Worm (Caenorhabditis elegans) whole organism, L2 larva: ENCODE results near the gene nhr-36.

Experiments used
- ZK546.5 ChIP-seq: sonication (generic microtip); optimal IDR thresholded peaks from 2 replicates; lab custom pipeline; 2017; ENCODE audit warnings: missing biosample characterization, missing genetic modification characterization
- ama-1 ChIP-seq: fragments of 150-350 bp; optimal IDR thresholded peaks from 2 replicates; lab custom pipeline; 2018; ENCODE audit warnings: inconsistent platforms
- blmp-1 ChIP-seq: sonication (generic microtip); optimal IDR thresholded peaks from 2 replicates; lab custom pipeline; 2017; ENCODE audit warnings: missing genetic modification characterization, mild to moderate bottlenecking, missing compliant biosample characterization, antibody characterized with exemption, moderate library complexity; ENCODE audit not compliant: insufficient read depth
- ceh-82 ChIP-seq: fragments of 150-350 bp; optimal IDR thresholded peaks from 2 replicates; lab custom pipeline; 2014; ENCODE audit warnings: missing biosample characterization, missing genetic modification characterization
- egl-27 ChIP-seq: sonication (generic microtip); optimal IDR thresholded peaks from 3 replicates; lab custom pipeline; 2017; ENCODE audit warnings: missing biosample characterization, missing genetic modification reagents, missing genetic modification characterization
- elt-1 ChIP-seq: fragments of 150-350 bp; optimal IDR thresholded peaks from 2 replicates; lab custom pipeline; 2014; ENCODE audit warnings: missing biosample characterization, missing genetic modification characterization
- fos-1 ChIP-seq: fragments of 150-350 bp; optimal IDR thresholded peaks from 2 replicates; lab custom pipeline; 2014; ENCODE audit warnings: missing biosample characterization, missing genetic modification characterization
- nhr-12 ChIP-seq: fragments of 150-350 bp; optimal IDR thresholded peaks from 2 replicates; lab custom pipeline; 2014; ENCODE audit warnings: missing biosample characterization, missing genetic modification characterization
- nhr-237 ChIP-seq: fragments of 150-350 bp; optimal IDR thresholded peaks from 2 replicates; lab custom pipeline; 2014; ENCODE audit warnings: missing biosample characterization, missing genetic modification characterization
- nhr-25 ChIP-seq: fragments of 150-350 bp; sonication (generic microtip); optimal IDR thresholded peaks from 3 replicates; lab custom pipeline; 2014; ENCODE audit warnings: missing biosample characterization, missing genetic modification characterization
- nhr-6 ChIP-seq: fragments of 150-350 bp; optimal IDR thresholded peaks from 2 replicates; lab custom pipeline; 2014; ENCODE audit warnings: missing biosample characterization, missing genetic modification characterization
- skn-1 ChIP-seq: sonication (generic microtip); optimal IDR thresholded peaks from 2 replicates; lab custom pipeline; 2017; ENCODE audit warnings: missing biosample characterization, missing genetic modification characterization
- ztf-11 ChIP-seq: sonication (generic microtip); optimal IDR thresholded peaks from 2 replicates; lab custom pipeline; 2017; ENCODE audit warnings: missing biosample characterization, missing genetic modification characterization

DNA sequence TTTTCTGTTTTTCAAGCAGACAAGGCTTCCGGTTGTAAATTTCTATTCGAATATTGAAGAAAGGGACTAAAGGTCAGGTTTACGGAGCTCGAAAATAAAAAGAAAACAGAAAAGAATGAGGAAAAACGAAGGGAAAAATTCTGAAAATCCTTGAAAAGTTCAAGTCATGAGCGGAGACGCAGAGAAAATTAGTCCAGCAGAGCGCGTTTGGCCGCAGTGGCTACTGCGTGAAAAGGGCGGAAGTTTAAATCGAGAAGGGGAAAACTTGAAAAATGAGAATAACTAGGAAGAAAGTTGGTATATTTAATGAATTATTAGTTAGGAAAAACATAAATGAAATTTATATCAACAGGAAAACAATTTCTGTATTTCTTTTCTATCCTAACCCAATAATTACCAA, 40.9 kb downstream of the nhr-36 start:
- TF ChIP-seq egl-27 (tag; lab: Kevin White, UChicago) (no peak), ztf-11 (no peak), fos-1 (peak; percentile 34), blmp-1 (tag; lab: Kevin White, UChicago) (no peak), nhr-237 (tag; lab: Kevin White, UChicago) (no peak), ceh-82 (tag; lab: Kevin White, UChicago) (no peak), nhr-12 (no peak), skn-1 (tag; lab: Kevin White, UChicago) (no peak), elt-1 (no peak), nhr-6 (tag; lab: Kevin White, UChicago) (no peak), nhr-25 (tag; lab: Kevin White, UChicago) (no peak), ZK546.5 (tag; lab: Kevin White, UChicago) (no peak), ama-1 (no peak)
